Fruit fly (Drosophila melanogaster) whole organism, larva: Measurements from ENCODE around the gene rod.

Source experiments
- noc ChIP-seq: fragments of 200-800 bp; sonication (Bioruptor generic); optimal IDR thresholded peaks from 3 replicates; lab custom pipeline; 2019; ENCODE audit warnings: missing biosample characterization, mild to moderate bottlenecking, missing genetic modification characterization, moderate library complexity

The rod gene

DNA sequence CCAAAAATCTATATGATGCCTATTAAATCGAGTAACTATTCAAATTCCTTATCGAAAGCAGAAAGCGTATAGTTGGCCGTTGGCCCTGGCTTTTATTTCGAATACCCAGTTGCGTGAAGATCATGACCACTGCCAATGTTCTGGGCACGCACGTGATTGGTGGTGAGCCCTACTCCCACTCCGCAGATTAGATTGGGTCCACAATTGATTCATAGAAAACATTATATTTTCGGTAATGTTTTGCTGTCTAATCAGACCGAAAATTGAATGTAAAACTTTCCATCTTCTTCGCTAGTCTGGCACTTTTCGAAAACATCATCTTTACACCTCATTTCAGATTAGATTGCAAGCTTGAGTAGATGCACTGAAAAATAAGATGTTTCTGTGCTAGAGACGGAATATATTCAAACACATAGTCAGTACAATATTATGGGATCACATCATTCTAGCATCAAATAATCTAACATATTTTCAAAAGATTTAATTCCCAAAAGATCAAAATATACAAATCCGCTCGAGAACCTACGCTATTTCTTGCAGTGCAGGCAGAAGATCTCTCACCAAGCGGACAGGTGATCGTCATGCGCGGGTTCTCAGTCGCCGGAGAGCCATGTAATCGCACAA is 11.6 kb downstream of the rod start, which contains the start of gene CG1774:
TSS of gene CG1774 (plus strand) at position 548 of the 624 bp plus-strand sequence.
- TF ChIP-seq noc (tag; lab: Kevin White, UChicago), result peak; percentile 95

DNA sequence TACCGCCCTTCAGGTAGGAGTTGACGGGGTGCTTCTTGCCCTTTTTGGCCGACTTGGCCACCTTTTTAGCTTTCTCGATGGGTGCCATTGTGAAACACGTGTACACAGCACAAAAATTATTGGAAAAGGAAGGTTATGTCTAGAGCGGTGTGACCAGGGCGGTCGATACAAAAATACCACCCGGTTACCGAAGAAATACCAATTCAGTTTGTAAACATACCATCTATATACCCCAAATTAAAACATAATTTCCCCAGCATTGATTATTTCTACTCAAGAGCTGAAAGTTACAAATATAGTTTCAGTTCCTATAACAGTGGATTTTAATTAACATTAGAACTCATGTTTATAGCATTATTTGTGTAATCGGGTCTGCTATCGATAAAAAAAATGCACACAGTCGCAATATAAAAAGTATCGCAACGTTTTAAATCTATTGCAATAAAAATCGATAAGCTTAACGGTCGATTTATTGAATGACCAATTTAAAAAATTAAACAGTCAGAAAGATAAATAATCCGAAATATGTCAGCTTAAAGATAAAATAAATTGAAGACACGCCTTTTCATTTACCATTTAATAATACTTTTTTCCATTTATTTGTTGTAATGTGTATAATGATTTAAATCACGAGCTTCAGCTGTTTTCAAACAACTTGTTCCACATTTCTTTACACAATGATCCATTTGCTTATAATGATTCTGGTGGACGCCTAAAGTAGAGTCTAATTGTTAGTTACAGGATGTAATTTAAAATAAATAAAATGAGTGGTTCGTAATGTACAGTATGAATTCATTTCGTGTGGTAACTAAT is 15.5 kb downstream of the rod start, which contains the start of gene RpL6:
TSS of gene RpL6 (minus strand) at position 134 of the 813 bp plus-strand sequence.
- TF ChIP-seq noc (tag; lab: Kevin White, UChicago), result no peak

DNA sequence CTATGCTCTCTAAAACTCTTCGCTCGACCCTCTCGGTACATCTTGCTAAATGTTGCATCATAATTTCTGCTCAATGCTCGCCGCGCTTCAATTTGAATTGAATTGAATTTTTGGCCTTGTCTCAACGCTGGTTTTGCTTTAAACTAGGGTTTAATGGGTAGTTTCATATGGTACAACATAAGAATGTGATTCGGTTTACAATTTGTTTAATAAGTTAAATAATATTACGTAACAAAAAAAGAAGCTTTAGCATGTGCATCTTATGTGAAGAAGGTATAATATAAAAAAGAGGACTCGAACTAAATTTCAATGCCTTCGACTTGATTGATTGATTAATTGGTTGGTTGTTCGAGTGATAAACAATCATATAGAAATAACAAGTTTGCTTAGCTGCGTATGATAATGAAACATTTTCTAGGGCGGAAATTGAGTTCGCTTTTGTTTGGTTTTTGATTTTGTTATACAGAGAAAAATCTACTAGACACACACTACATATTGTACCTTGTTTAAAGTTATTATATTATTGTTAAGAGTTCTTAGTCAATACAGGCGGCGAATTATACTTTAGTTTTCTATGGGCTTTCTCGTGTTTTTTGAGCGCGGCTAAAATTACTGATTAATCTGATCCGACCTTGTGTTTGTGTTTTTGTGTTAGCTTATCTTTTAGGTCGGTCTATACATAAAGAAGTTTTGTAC is 17.1 kb downstream of the rod start:
- TF ChIP-seq noc (tag; lab: Kevin White, UChicago), result no peak

DNA sequence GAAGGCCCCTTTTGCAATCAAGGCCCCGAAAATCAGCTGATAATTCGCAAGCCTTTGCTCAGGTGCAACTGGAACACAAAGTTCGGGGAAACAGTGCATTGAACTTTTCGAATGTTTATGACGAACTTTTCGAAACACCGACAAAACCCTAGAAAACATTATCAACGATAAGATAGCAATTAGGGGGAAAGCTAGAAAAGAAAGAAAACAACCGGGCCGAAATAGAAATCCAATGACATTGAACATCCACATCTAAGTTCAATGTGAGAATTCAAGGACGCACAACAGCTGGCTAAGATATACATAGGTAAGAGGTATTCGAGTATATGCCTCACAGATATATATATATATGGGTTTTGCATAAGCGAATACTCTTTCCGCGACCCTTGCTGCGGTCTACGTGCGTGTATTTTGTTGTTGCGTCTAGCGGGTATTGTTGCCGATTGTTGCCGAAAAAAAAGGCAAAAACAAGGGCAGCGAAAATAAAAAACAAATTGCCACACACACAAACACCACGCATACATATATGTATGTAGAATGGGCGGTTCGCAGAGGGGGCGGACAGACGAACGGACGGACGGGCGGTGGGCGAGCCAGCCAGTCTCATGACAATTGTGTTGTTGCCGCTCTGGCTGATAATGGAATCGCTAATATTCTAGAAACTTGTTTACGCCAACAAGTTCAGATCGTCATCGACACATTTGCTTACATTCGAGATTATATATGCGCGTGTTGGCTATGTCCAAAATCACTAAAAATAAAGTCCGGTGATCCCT is 19.0 kb downstream of the rod start:
- TF ChIP-seq noc (tag; lab: Kevin White, UChicago), result peak; percentile 67

DNA sequence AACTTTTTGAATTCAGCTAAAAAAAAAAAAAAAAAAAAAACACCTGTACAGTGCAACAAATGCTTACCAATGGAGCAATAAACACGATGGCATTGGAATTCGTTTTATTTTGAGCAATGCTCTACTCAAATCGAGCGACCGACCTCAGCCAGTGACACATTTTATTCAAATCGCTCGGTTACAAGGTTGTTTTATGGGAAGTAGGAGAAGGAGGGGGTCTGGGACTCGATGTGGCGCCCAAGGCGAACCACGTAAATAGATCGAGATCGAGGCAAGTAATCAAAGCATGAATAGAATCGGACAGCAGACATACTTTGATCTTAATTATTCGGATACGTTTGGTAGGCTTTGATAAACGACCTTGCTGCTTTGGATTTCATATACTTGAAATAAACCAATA is 22.5 kb downstream of the rod start:
- no peak for TF ChIP-seq noc (tag; lab: Kevin White, UChicago)

DNA sequence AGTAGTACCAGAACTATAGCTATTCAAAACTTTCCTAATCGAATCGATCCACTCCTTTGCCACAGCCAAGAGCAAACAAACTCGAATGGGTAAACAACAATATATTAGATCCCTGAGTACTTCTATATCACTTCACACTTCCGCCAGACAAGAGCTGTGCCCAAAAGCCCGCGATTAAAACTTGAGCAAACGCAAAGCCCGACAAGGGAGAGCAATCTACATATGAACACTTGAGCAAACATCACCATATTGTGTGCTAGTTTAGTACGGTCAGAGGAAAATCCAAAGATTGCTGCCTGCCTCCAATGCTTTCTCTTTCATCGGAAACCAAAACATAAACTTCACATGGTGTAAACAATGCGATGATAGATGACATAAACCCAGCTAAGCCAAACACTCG is 22.9 kb downstream of the rod start:
- TF ChIP-seq noc (tag; lab: Kevin White, UChicago), result no peak

DNA sequence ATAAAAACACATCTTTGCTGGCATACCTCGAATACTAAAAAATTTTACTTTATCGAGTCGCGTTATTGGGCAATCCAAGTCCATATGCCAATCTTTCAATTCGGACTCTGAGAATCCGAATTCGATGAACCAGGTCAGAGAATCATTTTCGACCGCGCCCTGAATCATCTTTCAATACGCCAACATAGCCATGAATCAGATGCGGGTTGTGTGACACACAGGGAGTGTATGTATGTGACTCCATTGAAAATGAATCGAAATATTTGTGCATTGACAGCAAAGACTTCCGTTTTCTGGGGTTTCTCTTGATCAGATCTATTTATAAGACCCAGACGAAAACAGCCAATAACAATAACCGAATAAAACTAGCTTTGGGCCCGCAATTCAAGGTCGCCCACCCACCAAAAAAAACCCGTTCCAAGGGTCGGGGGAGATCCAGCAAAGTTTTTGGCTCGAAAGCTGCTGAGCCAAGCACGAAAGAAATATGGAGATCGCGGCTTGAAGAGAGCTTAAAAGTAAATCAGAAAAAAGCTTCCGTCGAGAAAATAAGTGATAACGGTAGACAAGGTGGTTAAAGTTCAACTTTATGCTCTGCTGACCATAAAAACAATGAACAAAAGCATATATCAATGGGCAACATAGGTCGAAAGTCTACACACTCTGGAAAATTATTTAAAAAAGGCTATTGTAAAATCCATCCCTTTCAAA is 23.8 kb downstream of the rod start:
- TF ChIP-seq noc (tag; lab: Kevin White, UChicago), result no peak

DNA sequence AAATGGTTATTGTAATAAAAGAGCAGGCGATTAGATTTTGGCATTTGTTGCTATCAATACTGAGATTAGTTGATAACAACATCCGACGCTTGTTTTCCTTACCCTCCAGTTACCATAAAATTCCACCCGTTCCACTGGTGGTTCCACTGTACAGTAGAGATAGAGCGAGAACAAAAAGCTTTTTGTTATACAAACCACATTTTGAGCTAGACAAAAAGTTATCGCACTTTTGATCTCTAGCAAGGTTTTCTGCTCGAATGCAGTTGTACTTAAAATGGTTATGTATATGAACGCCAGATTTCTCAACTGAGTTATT is 24.3 kb downstream of the rod start:
- TF ChIP-seq noc (tag; lab: Kevin White, UChicago), result no peak

DNA sequence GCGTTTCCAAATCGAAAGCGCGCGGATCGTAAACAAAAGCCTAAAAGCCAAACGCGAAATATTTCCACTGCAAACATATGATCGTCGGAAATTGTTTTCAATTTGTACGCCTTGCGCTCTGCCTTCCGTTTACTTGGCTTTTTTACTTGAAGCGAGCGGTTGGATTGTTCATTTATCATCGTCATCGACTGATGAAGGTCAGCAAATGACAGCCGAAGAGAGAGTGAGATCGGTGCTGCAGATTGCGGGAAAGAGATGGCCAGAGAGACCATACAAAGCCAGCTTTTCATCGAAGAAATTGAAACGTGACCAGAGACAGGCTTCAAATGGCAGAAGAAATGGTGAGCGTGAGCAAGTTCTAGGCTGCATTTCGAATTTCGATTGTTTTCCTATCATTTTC is 25.0 kb downstream of the rod start:
- no peak for TF ChIP-seq noc (tag; lab: Kevin White, UChicago)

DNA sequence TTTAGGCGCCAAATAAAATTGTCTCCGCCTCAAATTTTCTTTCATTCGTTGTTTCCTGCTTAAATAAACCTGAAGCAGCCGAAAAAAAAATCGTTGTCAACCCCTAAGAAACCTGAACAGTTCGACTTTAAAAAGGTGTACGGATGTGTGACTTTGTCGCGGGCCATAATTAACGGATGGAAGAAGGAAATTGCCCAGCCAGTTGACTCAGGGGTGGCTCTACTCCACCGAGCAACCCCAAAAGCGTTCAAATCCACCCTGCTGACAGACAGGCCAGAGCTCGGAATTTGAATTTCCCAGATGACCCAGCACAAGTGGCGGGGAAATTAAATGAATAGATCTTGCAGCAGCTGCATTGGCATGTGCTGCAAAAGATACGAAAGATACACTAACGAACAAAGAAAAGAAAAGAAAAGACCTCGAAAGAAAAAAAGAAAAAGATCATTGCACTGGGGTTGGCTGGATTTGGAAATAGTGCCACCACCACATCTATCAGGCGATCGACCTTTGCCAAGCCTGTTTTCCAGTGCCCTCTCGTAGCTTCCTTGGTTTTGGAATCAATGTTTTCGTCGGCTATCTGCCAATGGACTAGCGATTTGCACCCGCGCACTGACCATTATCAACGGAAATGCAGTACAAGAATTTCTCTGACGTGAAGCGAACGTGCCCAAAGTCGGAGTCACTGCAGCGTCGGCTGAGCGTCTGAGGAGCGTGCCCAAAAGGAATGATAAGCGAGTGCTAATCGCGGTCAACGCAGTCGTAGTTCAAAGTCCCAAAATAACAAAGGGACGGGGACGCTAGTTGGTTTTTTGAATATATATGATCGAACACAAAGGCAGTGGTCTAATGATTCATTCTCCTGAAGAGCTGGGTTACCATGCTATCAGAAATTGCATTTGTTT is 25.7 kb downstream of the rod start:
- no peak for TF ChIP-seq noc (tag; lab: Kevin White, UChicago)

DNA sequence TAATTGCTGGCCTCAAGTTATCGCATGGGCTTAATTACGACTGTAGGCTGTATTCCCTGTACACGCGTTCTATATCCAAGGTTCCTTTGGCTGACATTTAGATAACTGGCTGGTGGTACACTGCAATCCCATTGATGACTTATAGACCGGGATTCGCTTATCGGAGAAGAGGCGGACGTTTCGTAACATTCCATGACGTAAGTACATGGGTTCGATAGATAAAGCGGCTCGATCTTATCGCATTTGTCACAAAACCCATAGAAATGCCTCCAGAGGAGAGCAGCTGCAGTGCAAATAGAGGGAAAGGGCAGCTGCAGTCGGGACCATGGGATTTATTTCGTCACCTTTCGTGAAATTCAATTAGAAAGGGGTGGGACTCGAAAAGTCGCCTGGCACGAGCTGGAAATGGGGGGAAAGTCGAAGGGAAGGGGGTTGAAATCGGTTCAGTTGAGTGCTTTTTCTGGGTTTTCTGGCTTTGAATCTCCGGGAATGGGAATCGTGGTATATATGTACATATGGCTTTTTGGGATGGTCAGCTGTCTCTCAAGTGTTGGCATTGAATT is 26.6 kb downstream of the rod start:
- TF ChIP-seq noc (tag; lab: Kevin White, UChicago), result no peak

DNA sequence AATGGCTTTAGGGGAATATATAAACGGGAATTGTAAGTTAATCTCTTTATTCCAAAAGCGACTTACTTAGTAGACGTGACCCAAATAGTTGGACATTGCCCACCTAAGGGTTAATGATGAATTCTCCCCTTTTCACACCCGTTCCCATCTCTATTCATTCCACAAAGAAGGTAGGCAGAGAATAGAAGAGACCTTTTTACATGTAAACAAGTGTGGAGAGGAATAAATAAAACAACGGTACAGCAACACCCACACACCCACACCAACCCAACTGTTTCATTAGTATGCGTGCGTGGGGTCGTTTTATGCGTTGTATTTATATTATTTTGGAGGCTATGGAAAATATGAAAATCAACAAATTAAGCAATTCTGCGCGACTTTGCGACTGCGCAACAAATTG is 27.3 kb downstream of the rod start:
- TF ChIP-seq noc (tag; lab: Kevin White, UChicago), result no peak

DNA sequence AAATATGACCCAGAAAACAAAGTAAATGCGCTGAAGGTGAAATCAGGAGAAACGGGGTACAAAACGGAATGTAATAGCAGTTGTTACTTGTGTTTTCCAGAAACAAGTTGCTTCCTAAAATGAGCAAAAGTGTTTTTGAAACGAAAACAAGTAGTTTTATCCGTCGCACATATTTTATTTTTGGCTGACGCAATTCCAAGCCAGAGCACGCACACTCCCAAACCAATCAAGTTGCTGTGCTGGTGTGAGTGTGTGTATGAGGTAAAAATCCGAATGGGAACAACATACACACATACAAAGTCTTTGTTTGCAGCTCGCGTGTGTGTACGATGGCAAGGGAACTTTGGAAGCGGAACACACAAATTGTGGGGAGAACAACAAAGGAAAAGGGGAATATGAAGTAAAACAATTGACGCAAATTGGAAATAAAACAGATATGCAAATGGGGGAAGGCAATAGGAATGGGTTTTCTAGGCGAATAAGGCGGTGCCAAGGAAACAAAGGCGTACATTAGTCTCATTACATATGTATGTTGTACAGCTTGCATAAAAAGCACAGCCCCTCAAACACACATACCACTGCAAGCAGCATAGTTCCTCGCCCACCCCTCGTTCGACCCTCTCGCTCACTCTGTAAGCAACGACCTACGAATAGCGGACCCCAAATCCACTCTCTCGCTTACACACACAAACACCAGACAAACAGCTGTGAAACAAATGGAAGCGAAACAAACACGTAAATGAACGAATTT is 27.9 kb downstream of the rod start:
- TF ChIP-seq noc (tag; lab: Kevin White, UChicago), result peak; percentile 57
